Fruit fly (Drosophila melanogaster) whole organism: ENCODE measurements around the gene Actbeta.

Source experiments
- CG8478 ChIP-seq: fragments of >200 bp; optimal IDR thresholded peaks from 2 replicates; lab custom pipeline; 2018; ENCODE audit warnings: inconsistent platforms
- Dll ChIP-seq: fragments of >200 bp; optimal IDR thresholded peaks from 2 replicates; lab custom pipeline; 2017
- EcR ChIP-seq, 2 experiments: fragments of >200 bp; optimal IDR thresholded peaks; 2 replicates each; lab custom pipeline; 2017; ENCODE audit warnings: missing biosample characterization in 2 of 2, missing genetic modification characterization in 2 of 2, missing genetic modification reagents in 2 of 2
- pan ChIP-seq: fragments of >200 bp; optimal IDR thresholded peaks from 2 replicates; lab custom pipeline; 2017
- psq ChIP-seq: fragments of >200 bp; optimal IDR thresholded peaks from 2 replicates; lab custom pipeline; 2017
- usp ChIP-seq: fragments of >200 bp; optimal IDR thresholded peaks from 2 replicates; lab custom pipeline; 2017; ENCODE audit warnings: missing biosample characterization, missing genetic modification characterization, mixed read lengths

Gene Actbeta

dm6 chr4:1032610-1033297, 51.8 kb downstream of the Actbeta start:
- TF ChIP-seq CG8478 = no peak
- no peak for TF ChIP-seq EcR (GFP tag; optimal IDR thresholded peaks at IDR 0.05; lab: Kevin White, UChicago)
- no peak for TF ChIP-seq Dll (lab: Kevin White, UChicago)
- TF ChIP-seq pan = no peak
- TF ChIP-seq usp (GFP tag; lab: Kevin White, UChicago) = no peak

dm6 chr4:1031687-1032140, 52.9 kb downstream of the Actbeta start, which contains the start of gene CG11076:
CG11076 (minus strand) TSS chr4:1031757.
- TF ChIP-seq psq (lab: Kevin White, UChicago) = no peak
- TF ChIP-seq CG8478 = no peak
- TF ChIP-seq pan = no peak
- no peak for TF ChIP-seq usp (GFP tag; lab: Kevin White, UChicago)

- TF ChIP-seq pan = no peak
- TF ChIP-seq usp (GFP tag; lab: Kevin White, UChicago) = no peak
- no peak for TF ChIP-seq psq (lab: Kevin White, UChicago)
- TF ChIP-seq CG8478 = no peak
- no peak for TF ChIP-seq EcR (GFP tag; optimal IDR thresholded peaks at IDR 0.05; lab: Kevin White, UChicago)
- TF ChIP-seq Dll (lab: Kevin White, UChicago) = no peak
These were observed 53.5 kb downstream of the Actbeta start, which contains the start of gene ATPsynbeta for dm6 chr4:1031137-1031536. ATPsynbeta (plus strand) TSS chr4:1031484.

- TF ChIP-seq Dll (lab: Kevin White, UChicago) = no peak
- no peak for TF ChIP-seq pan
These were observed 53.9 kb downstream of the Actbeta start for dm6 chr4:1030692-1031110.

- TF ChIP-seq psq (lab: Kevin White, UChicago) (no peak), EcR (GFP tag; optimal IDR thresholded peaks at IDR 0.05; lab: Kevin White, UChicago) (no peak), pan (no peak), Dll (lab: Kevin White, UChicago) (no peak), CG8478 (no peak), usp (GFP tag; lab: Kevin White, UChicago) (no peak)
These were observed 55.3 kb downstream of the Actbeta start, which contains the start of gene Mpv17 for dm6 chr4:1029198-1029795. Mpv17 (minus strand) TSS chr4:1029361.
